Worm (Caenorhabditis elegans) whole organism, late embryonic: ENCODE results near the gene srbc-79.
A peak's percentile ranks its signal among the peaks of the same experiment; 100 is the strongest.

Source experiments
- K09A11.1 ChIP-seq: sonication (generic microtip); optimal IDR thresholded peaks from 2 replicates; lab custom pipeline; 2017; ENCODE audit warnings: antibody characterized with exemption, mild to moderate bottlenecking, missing genetic modification characterization, missing compliant biosample characterization; ENCODE audit not compliant: insufficient read depth
- ceh-18 ChIP-seq: sonication (generic microtip); optimal IDR thresholded peaks from 2 replicates; lab custom pipeline; 2016; ENCODE audit warnings: missing genetic modification characterization, missing compliant biosample characterization
- ceh-30 ChIP-seq: fragments of 150-350 bp; optimal IDR thresholded peaks from 2 replicates; lab custom pipeline; 2014; ENCODE audit warnings: missing biosample characterization, missing genetic modification characterization
- ceh-48 ChIP-seq: sonication (generic microtip); optimal IDR thresholded peaks from 2 replicates; lab custom pipeline; 2016; ENCODE audit warnings: missing genetic modification characterization, inconsistent platforms, missing compliant biosample characterization
- che-1 ChIP-seq: sonication (generic microtip); optimal IDR thresholded peaks from 2 replicates; lab custom pipeline; 2016; ENCODE audit warnings: mild to moderate bottlenecking, missing genetic modification characterization, missing compliant biosample characterization
- dve-1 ChIP-seq: sonication (generic microtip); optimal IDR thresholded peaks from 2 replicates; lab custom pipeline; 2017; ENCODE audit warnings: antibody characterized with exemption, mild to moderate bottlenecking, missing genetic modification characterization, missing compliant biosample characterization
- nhr-232 ChIP-seq: sonication (generic microtip); optimal IDR thresholded peaks from 2 replicates; lab custom pipeline; 2016; ENCODE audit warnings: missing genetic modification characterization, missing compliant biosample characterization
- pat-9 ChIP-seq: fragments of 200-800 bp; sonication (Bioruptor generic); optimal IDR thresholded peaks from 2 replicates; lab custom pipeline; 2018; ENCODE audit warnings: mild to moderate bottlenecking, missing genetic modification characterization, moderate library complexity, missing compliant biosample characterization
- pax-1 ChIP-seq: fragments of 150-350 bp; optimal IDR thresholded peaks from 2 replicates; lab custom pipeline; 2014; ENCODE audit warnings: missing biosample characterization, missing genetic modification characterization
- pqm-1 ChIP-seq: sonication (generic microtip); optimal IDR thresholded peaks from 2 replicates; lab custom pipeline; 2016; ENCODE audit warnings: missing genetic modification characterization, missing compliant biosample characterization
- sox-4 ChIP-seq: sonication (generic microtip); optimal IDR thresholded peaks from 2 replicates; lab custom pipeline; 2017; ENCODE audit warnings: mild to moderate bottlenecking, missing genetic modification characterization, inconsistent platforms, missing compliant biosample characterization
- unc-55 ChIP-seq: sonication (generic microtip); optimal IDR thresholded peaks from 2 replicates; lab custom pipeline; 2017; ENCODE audit warnings: missing biosample characterization, missing genetic modification reagents, missing genetic modification characterization

The srbc-79 gene

ce11 chrV:20451793-20452192 is 40.5 kb downstream of the srbc-79 start:
- TF ChIP-seq ceh-18 (tag; lab: Kevin White, UChicago) (peak; percentile 37), ceh-30 (no peak)

- TF ChIP-seq sox-4 (no peak), unc-55 (GFP tag; lab: Kevin White, UChicago) (no peak), pat-9 (tag; lab: Kevin White, UChicago) (no peak), nhr-232 (no peak), pqm-1 (tag; lab: Kevin White, UChicago) (no peak), dve-1 (tag; lab: Kevin White, UChicago) (no peak), ceh-48 (no peak), K09A11.1 (tag; lab: Kevin White, UChicago) (no peak), che-1 (tag; lab: Kevin White, UChicago) (no peak), pax-1 (tag; lab: Kevin White, UChicago) (no peak)
Measured at ce11 chrV:20445898-20446297, 46.4 kb downstream of the srbc-79 start.
